Fruit fly (Drosophila melanogaster): ENCODE measurements around the gene CG12994.

CG12994 gene

dm6 chrX:17472467-17472866, 28.7 kb upstream of the CG12994 start:
- TF ChIP-seq h (optimal IDR thresholded peaks at IDR 0.05) (no peak), ttk (optimal IDR thresholded peaks at IDR 0.05) (no peak), Sin3A (optimal IDR thresholded peaks at IDR 0.05) (no peak), Myc (optimal IDR thresholded peaks at IDR 0.05) (no peak), psq (optimal IDR thresholded peaks at IDR 0.05) (no peak), insv (optimal IDR thresholded peaks at IDR 0.05) (no peak)

dm6 chrX:17471584-17471983, 27.8 kb upstream of the CG12994 start:
- no peak for TF ChIP-seq insv (optimal IDR thresholded peaks at IDR 0.05)

- TF ChIP-seq insv (optimal IDR thresholded peaks at IDR 0.05), result no peak
- TF ChIP-seq ttk (optimal IDR thresholded peaks at IDR 0.05), result no peak
- no peak for TF ChIP-seq Myc (optimal IDR thresholded peaks at IDR 0.05)
- no peak for TF ChIP-seq Sin3A (optimal IDR thresholded peaks at IDR 0.05)
Measured at dm6 chrX:17465523-17465922, 21.7 kb upstream of the CG12994 start.

- TF ChIP-seq h (optimal IDR thresholded peaks at IDR 0.05) (no peak), Sin3A (optimal IDR thresholded peaks at IDR 0.05) (no peak), Myc (optimal IDR thresholded peaks at IDR 0.05) (no peak), insv (optimal IDR thresholded peaks at IDR 0.05) (no peak), psq (optimal IDR thresholded peaks at IDR 0.05) (no peak), ttk (optimal IDR thresholded peaks at IDR 0.05) (no peak)
Measured at dm6 chrX:17455829-17456460, 12.2 kb upstream of the CG12994 start.

dm6 chrX:17452443-17452842, 8.6 kb upstream of the CG12994 start, which contains the start of gene CG8568:
TSS of gene CG8568 (minus strand) at chrX:17452543.
- TF ChIP-seq psq (optimal IDR thresholded peaks at IDR 0.05) (no peak), Sin3A (optimal IDR thresholded peaks at IDR 0.05) (no peak), h (optimal IDR thresholded peaks at IDR 0.05) (no peak), insv (optimal IDR thresholded peaks at IDR 0.05) (no peak), ttk (optimal IDR thresholded peaks at IDR 0.05) (no peak), Myc (optimal IDR thresholded peaks at IDR 0.05) (no peak)

dm6 chrX:17448674-17449073, 4.9 kb upstream of the CG12994 start, which contains the start of gene p-cup:
TSS of gene p-cup (minus strand) at chrX:17448774.
- TF ChIP-seq Myc (optimal IDR thresholded peaks at IDR 0.05) (no peak), Sin3A (optimal IDR thresholded peaks at IDR 0.05) (no peak), h (optimal IDR thresholded peaks at IDR 0.05) (no peak), psq (optimal IDR thresholded peaks at IDR 0.05) (no peak), ttk (optimal IDR thresholded peaks at IDR 0.05) (no peak), insv (optimal IDR thresholded peaks at IDR 0.05) (no peak)

dm6 chrX:17424383-17424782, 19.4 kb downstream of the CG12994 start:
- TF ChIP-seq insv (optimal IDR thresholded peaks at IDR 0.05) (no peak), ttk (optimal IDR thresholded peaks at IDR 0.05) (no peak), psq (optimal IDR thresholded peaks at IDR 0.05) (no peak), Sin3A (optimal IDR thresholded peaks at IDR 0.05) (no peak), h (optimal IDR thresholded peaks at IDR 0.05) (no peak), Myc (optimal IDR thresholded peaks at IDR 0.05) (no peak)

dm6 chrX:17423310-17423945, 20.4 kb downstream of the CG12994 start, which contains the start of gene ENGase:
TSS of gene ENGase (plus strand) at chrX:17423591.
- no peak for TF ChIP-seq insv (optimal IDR thresholded peaks at IDR 0.05)
- TF ChIP-seq psq (optimal IDR thresholded peaks at IDR 0.05), result no peak
- no peak for TF ChIP-seq Sin3A (optimal IDR thresholded peaks at IDR 0.05)
- TF ChIP-seq ttk (optimal IDR thresholded peaks at IDR 0.05), result no peak

- TF ChIP-seq Myc (optimal IDR thresholded peaks at IDR 0.05), result no peak
- TF ChIP-seq Sin3A (optimal IDR thresholded peaks at IDR 0.05), result no peak
- no peak for TF ChIP-seq insv (optimal IDR thresholded peaks at IDR 0.05)
- no peak for TF ChIP-seq psq (optimal IDR thresholded peaks at IDR 0.05)
- TF ChIP-seq ttk (optimal IDR thresholded peaks at IDR 0.05), result no peak
- no peak for TF ChIP-seq h (optimal IDR thresholded peaks at IDR 0.05)
Measured at dm6 chrX:17421987-17422386, 21.8 kb downstream of the CG12994 start, which contains the start of gene CG8611. TSS of gene CG8611 (minus strand) at chrX:17422145.

dm6 chrX:17407737-17408136, 36.1 kb downstream of the CG12994 start:
- TF ChIP-seq Sin3A (optimal IDR thresholded peaks at IDR 0.05) (no peak), ttk (optimal IDR thresholded peaks at IDR 0.05) (no peak), insv (optimal IDR thresholded peaks at IDR 0.05) (no peak), Myc (optimal IDR thresholded peaks at IDR 0.05) (no peak), psq (optimal IDR thresholded peaks at IDR 0.05) (no peak), h (optimal IDR thresholded peaks at IDR 0.05) (no peak)

dm6 chrX:17404883-17405282, 38.9 kb downstream of the CG12994 start:
- no peak for TF ChIP-seq psq (optimal IDR thresholded peaks at IDR 0.05)
- no peak for TF ChIP-seq Sin3A (optimal IDR thresholded peaks at IDR 0.05)
- TF ChIP-seq h (optimal IDR thresholded peaks at IDR 0.05), result no peak
- TF ChIP-seq Myc (optimal IDR thresholded peaks at IDR 0.05), result no peak
- TF ChIP-seq insv (optimal IDR thresholded peaks at IDR 0.05), result no peak
- no peak for TF ChIP-seq ttk (optimal IDR thresholded peaks at IDR 0.05)

dm6 chrX:17398215-17398614, 45.6 kb downstream of the CG12994 start:
- no peak for TF ChIP-seq ttk (optimal IDR thresholded peaks at IDR 0.05)
- no peak for TF ChIP-seq Myc (optimal IDR thresholded peaks at IDR 0.05)
- no peak for TF ChIP-seq insv (optimal IDR thresholded peaks at IDR 0.05)
- no peak for TF ChIP-seq Sin3A (optimal IDR thresholded peaks at IDR 0.05)
- TF ChIP-seq h (optimal IDR thresholded peaks at IDR 0.05), result no peak
- no peak for TF ChIP-seq psq (optimal IDR thresholded peaks at IDR 0.05)
